Fruit fly (Drosophila melanogaster) whole organism, embryonic: Measurements from ENCODE around the gene CG4497.

ENCODE experiments used
- Atf-2 ChIP-seq: fragments of 200-800 bp; sonication (Bioruptor generic); optimal IDR thresholded peaks from 2 replicates; lab custom pipeline; 2016; ENCODE audit warnings: missing biosample characterization, missing genetic modification characterization
- CG12104 ChIP-seq: fragments of 200-800 bp; sonication (Bioruptor generic); optimal IDR thresholded peaks from 3 replicates; lab custom pipeline; 2016; ENCODE audit warnings: missing biosample characterization, missing genetic modification characterization
- CG12299 ChIP-seq: fragments of 200-800 bp; sonication (Bioruptor generic); optimal IDR thresholded peaks from 2 replicates; lab custom pipeline; 2018; ENCODE audit warnings: missing biosample characterization, mild to moderate bottlenecking, missing genetic modification characterization
- CG1233 ChIP-seq: fragments of 200-800 bp; sonication (Bioruptor generic); optimal IDR thresholded peaks from 4 replicates; lab custom pipeline; 2018; ENCODE audit warnings: missing biosample characterization, mild to moderate bottlenecking, missing genetic modification characterization
- CG13287 ChIP-seq: fragments of 200-800 bp; sonication (Bioruptor generic); IDR thresholded peaks from 2 replicates; pipeline ENCODE4 v1.3.6; 2022; ENCODE audit warnings: missing biosample characterization, missing genetic modification characterization; ENCODE audit not compliant: partially characterized antibody
- CG15601 ChIP-seq: fragments of 200-800 bp; sonication (Bioruptor generic); optimal IDR thresholded peaks from 3 replicates; lab custom pipeline; 2019; ENCODE audit warnings: missing biosample characterization, mild to moderate bottlenecking, missing genetic modification characterization, moderate library complexity
- CG17612 ChIP-seq: fragments of 200-800 bp; sonication (Bioruptor generic); IDR thresholded peaks from 2 replicates; pipeline ENCODE4 v1.3.6; 2022; ENCODE audit warnings: missing biosample characterization, missing genetic modification characterization
- CG17802 ChIP-seq: fragments of 200-800 bp; sonication (Bioruptor generic); optimal IDR thresholded peaks from 2 replicates; lab custom pipeline; 2018; ENCODE audit warnings: missing biosample characterization, mild to moderate bottlenecking, missing genetic modification characterization, moderate library complexity
- CG18262 ChIP-seq: fragments of 200-800 bp; optimal IDR thresholded peaks from 3 replicates; lab custom pipeline; 2019; ENCODE audit warnings: missing biosample characterization, mild to moderate bottlenecking, missing genetic modification characterization, moderate library complexity
- CG2678 ChIP-seq: fragments of 200-800 bp; sonication (Bioruptor generic); optimal IDR thresholded peaks from 3 replicates; lab custom pipeline; 2019; ENCODE audit warnings: missing biosample characterization, mild to moderate bottlenecking, missing genetic modification characterization, moderate library complexity
- CG4707 ChIP-seq: fragments of 200-800 bp; sonication (Bioruptor generic); optimal IDR thresholded peaks from 2 replicates; lab custom pipeline; 2018; ENCODE audit warnings: missing biosample characterization, mild to moderate bottlenecking, missing genetic modification characterization, moderate library complexity
- CG5953 ChIP-seq: fragments of 200-800 bp; sonication (Bioruptor generic); IDR thresholded peaks from 2 replicates; pipeline ENCODE4 v1.3.6; 2022; ENCODE audit warnings: missing biosample characterization, missing genetic modification characterization
- CG6683 ChIP-seq: fragments of 200-800 bp; sonication (Bioruptor generic); optimal IDR thresholded peaks from 2 replicates; lab custom pipeline; 2017; ENCODE audit warnings: missing biosample characterization, mild to moderate bottlenecking, missing genetic modification characterization, missing genetic modification reagents
- CG6813 ChIP-seq: fragments of 200-800 bp; sonication (Bioruptor generic); optimal IDR thresholded peaks from 2 replicates; lab custom pipeline; 2017; ENCODE audit warnings: missing biosample characterization, missing genetic modification characterization, mild to moderate bottlenecking, moderate library complexity, missing genetic modification reagents
- CG7745 ChIP-seq: fragments of 200-800 bp; sonication (Bioruptor generic); optimal IDR thresholded peaks from 2 replicates; lab custom pipeline; 2018; ENCODE audit warnings: missing biosample characterization, mild to moderate bottlenecking, missing genetic modification characterization, moderate library complexity
- CG9727 ChIP-seq: fragments of 200-800 bp; sonication (Bioruptor generic); optimal IDR thresholded peaks from 3 replicates; lab custom pipeline; 2017; ENCODE audit warnings: missing biosample characterization, mild to moderate bottlenecking, missing genetic modification characterization
- Camta ChIP-seq: fragments of 200-800 bp; sonication (Bioruptor generic); optimal IDR thresholded peaks from 2 replicates; lab custom pipeline; 2016; ENCODE audit warnings: missing biosample characterization, missing genetic modification characterization
- Doc2 ChIP-seq: fragments of 200-800 bp; sonication (Bioruptor generic); IDR thresholded peaks from 2 replicates; pipeline ENCODE4 v1.3.6; 2022; ENCODE audit warnings: missing biosample characterization, missing genetic modification characterization
- Hr39 ChIP-seq: fragments of >200 bp; optimal IDR thresholded peaks from 2 replicates; lab custom pipeline; 2017
- Hr78 ChIP-seq, 2 experiments: fragments of 200-800 bp in 1 of 2; fragments of >200 bp in 1 of 2; sonication (Bioruptor generic) in 1 of 2; optimal IDR thresholded peaks; 2 replicates each; lab custom pipeline; 2017 to 2019; ENCODE audit warnings: missing biosample characterization in 2 of 2, missing genetic modification characterization in 2 of 2, mild to moderate bottlenecking in 1 of 2, moderate library complexity in 1 of 2
- Nf-YC ChIP-seq: fragments of 200-800 bp; optimal IDR thresholded peaks from 3 replicates; lab custom pipeline; 2019; ENCODE audit warnings: missing biosample characterization, mild to moderate bottlenecking, missing genetic modification characterization, moderate library complexity
- Pdp1 ChIP-seq, 2 experiments: fragments of 200-800 bp; sonication (Bioruptor generic); optimal IDR thresholded peaks; 3 replicates each; lab custom pipeline; 2016; ENCODE audit warnings: missing biosample characterization in 2 of 2, missing genetic modification characterization in 2 of 2, mild to moderate bottlenecking in 1 of 2, moderate library complexity in 1 of 2
- Side ChIP-seq: fragments of 200-800 bp; sonication (Bioruptor generic); optimal IDR thresholded peaks from 2 replicates; lab custom pipeline; 2016; ENCODE audit warnings: missing biosample characterization, missing genetic modification characterization
- Sox100B ChIP-seq: fragments of 200-800 bp; sonication (Bioruptor generic); optimal IDR thresholded peaks from 3 replicates; lab custom pipeline; 2018; ENCODE audit warnings: missing biosample characterization, mild to moderate bottlenecking, missing genetic modification characterization
- Sox102F ChIP-seq: fragments of 200-800 bp; sonication (Bioruptor generic); optimal IDR thresholded peaks from 2 replicates; lab custom pipeline; 2018; ENCODE audit warnings: missing biosample characterization, mild to moderate bottlenecking, missing genetic modification characterization, moderate library complexity
- Trl ChIP-seq, 3 experiments: fragments of >200 bp in 2 of 3; fragments of 200-800 bp in 1 of 3; sonication (Bioruptor generic) in 1 of 3; optimal IDR thresholded peaks; 2 replicates in 1 of 3; 3 replicates in 2 of 3; lab custom pipeline; 2016 to 2017; ENCODE audit warnings: missing biosample characterization in 1 of 3, missing genetic modification characterization in 1 of 3
- bigmax ChIP-seq: fragments of 200-800 bp; sonication (Bioruptor generic); optimal IDR thresholded peaks from 2 replicates; lab custom pipeline; 2018; ENCODE audit warnings: missing biosample characterization, mild to moderate bottlenecking, missing genetic modification characterization
- cg ChIP-seq: fragments of 200-800 bp; sonication (Bioruptor generic); optimal IDR thresholded peaks from 3 replicates; lab custom pipeline; 2019; ENCODE audit warnings: missing biosample characterization, mild to moderate bottlenecking, missing genetic modification characterization, moderate library complexity
- disco-r ChIP-seq: fragments of 200-800 bp; sonication (Bioruptor generic); optimal IDR thresholded peaks from 2 replicates; lab custom pipeline; 2016; ENCODE audit warnings: missing biosample characterization, missing genetic modification characterization
- dmrt99B ChIP-seq: fragments of 200-800 bp; sonication (Bioruptor generic); optimal IDR thresholded peaks from 2 replicates; lab custom pipeline; 2018; ENCODE audit warnings: missing biosample characterization, mild to moderate bottlenecking, missing genetic modification characterization, moderate library complexity
- en ChIP-seq: fragments of 200-800 bp; sonication (Bioruptor generic); optimal IDR thresholded peaks from 2 replicates; lab custom pipeline; 2016; ENCODE audit warnings: missing biosample characterization, missing genetic modification characterization
- esg ChIP-seq: fragments of 200-800 bp; sonication (Bioruptor generic); conservative IDR thresholded peaks from 2 replicates; pipeline ENCODE4 v1.3.6; 2022; ENCODE audit warnings: missing biosample characterization, missing genetic modification characterization
- fd3F ChIP-seq: fragments of 200-800 bp; sonication (Bioruptor generic); optimal IDR thresholded peaks from 2 replicates; lab custom pipeline; 2018; ENCODE audit warnings: missing biosample characterization, mild to moderate bottlenecking, missing genetic modification characterization, moderate library complexity
- fd64A ChIP-seq: fragments of 200-800 bp; sonication (Bioruptor generic); optimal IDR thresholded peaks from 3 replicates; lab custom pipeline; 2018; ENCODE audit warnings: missing biosample characterization, mild to moderate bottlenecking, missing genetic modification characterization
- grn ChIP-seq: fragments of 200-800 bp; sonication (Bioruptor generic); optimal IDR thresholded peaks from 3 replicates; lab custom pipeline; 2017; ENCODE audit warnings: missing biosample characterization, missing genetic modification characterization
- gsb-n ChIP-seq: fragments of 200-800 bp; sonication (Bioruptor generic); optimal IDR thresholded peaks from 3 replicates; lab custom pipeline; 2018; ENCODE audit warnings: missing biosample characterization, mild to moderate bottlenecking, missing genetic modification characterization
- hkb ChIP-seq, 2 experiments: fragments of 200-800 bp in 1 of 2; fragments of >200 bp in 1 of 2; sonication (Bioruptor generic) in 1 of 2; IDR thresholded peaks in 1 of 2; optimal IDR thresholded peaks in 1 of 2; 2 replicates each; pipeline versions ENCODE4 v1.3.6 to Lab custom; 2017 to 2022; ENCODE audit warnings: missing biosample characterization in 1 of 2, missing genetic modification characterization in 1 of 2
- jumu ChIP-seq: fragments of 200-800 bp; sonication (Bioruptor generic); optimal IDR thresholded peaks from 3 replicates; lab custom pipeline; 2016; ENCODE audit warnings: missing biosample characterization, missing genetic modification characterization
- kah ChIP-seq: fragments of 200-800 bp; sonication (Bioruptor generic); optimal IDR thresholded peaks from 2 replicates; lab custom pipeline; 2018; ENCODE audit warnings: missing biosample characterization, mild to moderate bottlenecking, missing genetic modification characterization
- odd ChIP-seq: fragments of 200-800 bp; sonication (Bioruptor generic); optimal IDR thresholded peaks from 2 replicates; lab custom pipeline; 2017; ENCODE audit warnings: missing biosample characterization, mild to moderate bottlenecking, missing genetic modification characterization
- sens ChIP-seq: fragments of 200-800 bp; sonication (Bioruptor generic); peaks from one replicate; lab custom pipeline; 2016; ENCODE audit warnings: missing biosample characterization, missing genetic modification characterization
- slou ChIP-seq: fragments of 200-800 bp; sonication (Bioruptor generic); optimal IDR thresholded peaks from 3 replicates; lab custom pipeline; 2016; ENCODE audit warnings: missing biosample characterization, missing genetic modification characterization
- sug ChIP-seq: fragments of 200-800 bp; optimal IDR thresholded peaks from 2 replicates; lab custom pipeline; 2019; ENCODE audit warnings: missing biosample characterization, mild to moderate bottlenecking, missing genetic modification characterization, moderate library complexity
- tap ChIP-seq: fragments of 200-800 bp; optimal IDR thresholded peaks from 3 replicates; lab custom pipeline; 2019; ENCODE audit warnings: missing biosample characterization, mild to moderate bottlenecking, missing genetic modification characterization, moderate library complexity
- unpg ChIP-seq: fragments of 200-800 bp; sonication (Bioruptor generic); optimal IDR thresholded peaks from 3 replicates; lab custom pipeline; 2018; ENCODE audit warnings: missing biosample characterization, mild to moderate bottlenecking, missing genetic modification characterization, moderate library complexity
- vnd ChIP-seq: fragments of 200-800 bp; sonication (Bioruptor generic); IDR thresholded peaks from 3 replicates; pipeline ENCODE4 v1.3.6; 2022; ENCODE audit warnings: missing biosample characterization, missing genetic modification characterization; ENCODE audit not compliant: partially characterized antibody

The CG4497 gene

dm6 chr2L:7158798-7159197 is 35.6 kb downstream of the CG4497 start (continued):
- TF ChIP-seq cg (GFP tag; lab: Kevin White, UChicago) = no peak
- peak in 1 of 2 experiments; percentile 34 for TF ChIP-seq Pdp1 (GFP tag; optimal IDR thresholded peaks at IDR 0.05; lab: Kevin White, UChicago)
- TF ChIP-seq CG6813 = peak; percentile 5
- TF ChIP-seq Side (GFP tag; lab: Kevin White, UChicago) = peak; percentile 10
- TF ChIP-seq fd64A (GFP tag; lab: Kevin White, UChicago) = peak; percentile 7
- TF ChIP-seq unpg = peak; percentile 28
- TF ChIP-seq esg (GFP tag; lab: Robert Waterston, UW) = no peak
- TF ChIP-seq sens (GFP tag; lab: Kevin White, UChicago) = peak; percentile 94
- TF ChIP-seq vnd (GFP tag; lab: Robert Waterston, UW) = no peak
- peak; percentile 3 for TF ChIP-seq dmrt99B
- peak; percentile 73 for TF ChIP-seq CG15601
- TF ChIP-seq CG6683 (GFP tag; lab: Kevin White, UChicago) = no peak
- TF ChIP-seq jumu (GFP tag; lab: Kevin White, UChicago) = peak; percentile 14
- peak; percentile 21 for TF ChIP-seq sug (tag; lab: Kevin White, UChicago)
- no peak for TF ChIP-seq hkb (optimal IDR thresholded peaks at IDR 0.05; lab: Kevin White, UChicago)
- TF ChIP-seq hkb (GFP tag; IDR thresholded peaks at IDR 0.05; lab: Robert Waterston, UW) = peak; percentile 22; the same call in 1 of the 2 replicates
- peak in 1 of 2 experiments; percentile 13 for TF ChIP-seq Hr78 (GFP tag; optimal IDR thresholded peaks at IDR 0.05; lab: Kevin White, UChicago)
- TF ChIP-seq en (GFP tag; lab: Kevin White, UChicago) = peak; percentile 43
- no peak for TF ChIP-seq CG17612 (GFP tag; lab: Robert Waterston, UW)
- TF ChIP-seq Doc2 (GFP tag; lab: Robert Waterston, UW) = no peak
- TF ChIP-seq CG13287 (GFP tag; lab: Robert Waterston, UW) = no peak
- TF ChIP-seq Sox100B (GFP tag; lab: Kevin White, UChicago) = peak; percentile 26
- TF ChIP-seq CG9727 (GFP tag; lab: Kevin White, UChicago) = peak; percentile 2
- TF ChIP-seq tap (tag; lab: Kevin White, UChicago) = peak; percentile 37
- peak; percentile 44 for TF ChIP-seq CG2678 (tag; lab: Kevin White, UChicago)
- TF ChIP-seq slou = no peak
- TF ChIP-seq CG1233 (GFP tag; lab: Kevin White, UChicago) = peak; percentile 8
- TF ChIP-seq Hr39 (lab: Kevin White, UChicago) = no peak
- TF ChIP-seq CG18262 (tag; lab: Kevin White, UChicago) = peak; percentile 8
- TF ChIP-seq gsb-n (tag; lab: Kevin White, UChicago) = peak; percentile 38
- peak; percentile 4 for TF ChIP-seq CG12299
- 0 out of 2 replicates have a peak, but pooled peaks have one; percentile 25 for TF ChIP-seq CG5953
- TF ChIP-seq Atf-2 (GFP tag; lab: Kevin White, UChicago) = no peak
- TF ChIP-seq kah (GFP tag; lab: Kevin White, UChicago) = no peak
- TF ChIP-seq Sox102F (GFP tag; lab: Kevin White, UChicago) = peak; percentile 33
- peak; percentile 4 for TF ChIP-seq odd
- peak; percentile 28 for TF ChIP-seq CG12104 (GFP tag; lab: Kevin White, UChicago)
- TF ChIP-seq fd3F (GFP tag; lab: Kevin White, UChicago) = no peak
- no peak for TF ChIP-seq Nf-YC
- TF ChIP-seq grn (GFP tag; lab: Kevin White, UChicago) = peak; percentile 37
- TF ChIP-seq CG4707 (GFP tag; lab: Kevin White, UChicago) = no peak
- TF ChIP-seq CG7745 = peak; percentile 52
- peak; percentile 58 for TF ChIP-seq Camta
- TF ChIP-seq CG17802 = no peak
- no peak for TF ChIP-seq disco-r (GFP tag; lab: Kevin White, UChicago)
- no peak for TF ChIP-seq Trl (optimal IDR thresholded peaks at IDR 0.05; lab: Kevin White, UChicago)
- TF ChIP-seq Trl (GFP tag; optimal IDR thresholded peaks at IDR 0.05; lab: Kevin White, UChicago) = peak; percentile 74
- TF ChIP-seq bigmax = no peak
